Worm (Caenorhabditis elegans): ENCODE results near the gene glr-1.

ce11 chrIII:8594088-8594487 lies 5.6 kb upstream of the glr-1 start:
- TF ChIP-seq flh-1 (GFP tag; optimal IDR thresholded peaks at IDR 0.05): no peak
- no peak for TF ChIP-seq nhr-76 (tag; optimal IDR thresholded peaks at IDR 0.05)
- TF ChIP-seq drap-1 (GFP tag; optimal IDR thresholded peaks at IDR 0.05): no peak
- no peak for TF ChIP-seq lin-13 (tag; optimal IDR thresholded peaks at IDR 0.05)
- TF ChIP-seq mep-1 (tag; optimal IDR thresholded peaks at IDR 0.05): no peak
- no peak for TF ChIP-seq mab-5 (tag; optimal IDR thresholded peaks at IDR 0.05)
- TF ChIP-seq elt-3 (tag; optimal IDR thresholded peaks at IDR 0.05): no peak
- TF ChIP-seq lin-32 (GFP tag; optimal IDR thresholded peaks at IDR 0.05): no peak
- TF ChIP-seq ces-1 (GFP tag; optimal IDR thresholded peaks at IDR 0.05): no peak
- no peak for TF ChIP-seq nhr-28 (tag; optimal IDR thresholded peaks at IDR 0.05)
- TF ChIP-seq unc-39 (tag; optimal IDR thresholded peaks at IDR 0.05): no peak

Measured in whole organism, mixed stage, embryonic.